Fruit fly (Drosophila melanogaster): ENCODE data around the gene CG34109.

Gene CG34109

dm6 chr2L:10056705-10057104 is 37.2 kb upstream of the CG34109 start, which contains the start of gene Pen (continued):
- no peak for TF ChIP-seq CG34422 (GFP tag; IDR thresholded peaks at IDR 0.05)
- peak; percentile 84 for TF ChIP-seq amos (GFP tag; IDR thresholded peaks at IDR 0.05; ENCODE audit: partially characterized antibody)
- TF ChIP-seq insv (GFP tag; optimal IDR thresholded peaks at IDR 0.05) = no peak
- no peak for TF ChIP-seq Hr51 (GFP tag; optimal IDR thresholded peaks at IDR 0.05)
- TF ChIP-seq unc-4 (GFP tag; IDR thresholded peaks at IDR 0.05; ENCODE audit: partially characterized antibody) = peak; percentile 65; the same call in 1 of the 2 replicates
- TF ChIP-seq CG7928 (GFP tag; optimal IDR thresholded peaks at IDR 0.05) = no peak
- TF ChIP-seq CG10462 (GFP tag; optimal IDR thresholded peaks at IDR 0.05) = no peak
- no peak for TF ChIP-seq CG31388 (GFP tag; optimal IDR thresholded peaks at IDR 0.05)
- no peak for TF ChIP-seq Rx (GFP tag; IDR thresholded peaks at IDR 0.05)
- no peak for TF ChIP-seq dysf (GFP tag; IDR thresholded peaks at IDR 0.05)
- TF ChIP-seq tup (GFP tag; optimal IDR thresholded peaks at IDR 0.05) = no peak
- no peak for TF ChIP-seq CG3726 (GFP tag; IDR thresholded peaks at IDR 0.05)
- TF ChIP-seq Elba2 (GFP tag; optimal IDR thresholded peaks at IDR 0.05) = no peak
- no peak for TF ChIP-seq Optix (GFP tag; IDR thresholded peaks at IDR 0.05)
- peak; percentile 7; the same call in 1 of the 2 replicates for TF ChIP-seq MBD-R2 (GFP tag; IDR thresholded peaks at IDR 0.05)
- no peak for TF ChIP-seq Doc2 (GFP tag; IDR thresholded peaks at IDR 0.05)
- TF ChIP-seq CG12769 (tag; optimal IDR thresholded peaks at IDR 0.05) = no peak
- no peak for TF ChIP-seq CG7271 (tag; optimal IDR thresholded peaks at IDR 0.05)
- TF ChIP-seq CG5953 (GFP tag; IDR thresholded peaks at IDR 0.05) = no peak
- no peak for TF ChIP-seq CG4820 (GFP tag; optimal IDR thresholded peaks at IDR 0.05)
- no peak for TF ChIP-seq Oaz (GFP tag; IDR thresholded peaks at IDR 0.05)
- TF ChIP-seq Vsx1 (GFP tag; optimal IDR thresholded peaks at IDR 0.05) = no peak
- TF ChIP-seq Dp (GFP tag; optimal IDR thresholded peaks at IDR 0.05) = peak; percentile 79
- TF ChIP-seq ara (GFP tag; IDR thresholded peaks at IDR 0.05) = no peak
- no peak for TF ChIP-seq jumu (GFP tag; optimal IDR thresholded peaks at IDR 0.05)
- no peak for TF ChIP-seq CG30431 (GFP tag; optimal IDR thresholded peaks at IDR 0.05)
- no peak for TF ChIP-seq CG18262 (tag; optimal IDR thresholded peaks at IDR 0.05)
- no peak; the same call in 2 of the 3 replicates for TF ChIP-seq hb (GFP tag; IDR thresholded peaks at IDR 0.05; ENCODE audit: partially characterized antibody)
- no peak for TF ChIP-seq Med (GFP tag)
- TF ChIP-seq Trl (optimal IDR thresholded peaks at IDR 0.05) = no peak
- TF ChIP-seq Trl (GFP tag; optimal IDR thresholded peaks at IDR 0.05) = no peak
- no peak for TF ChIP-seq CG8944 (GFP tag; optimal IDR thresholded peaks at IDR 0.05)
- no peak for TF ChIP-seq Ptx1 (GFP tag; IDR thresholded peaks at IDR 0.05)
- no peak for TF ChIP-seq fu2 (GFP tag; optimal IDR thresholded peaks at IDR 0.05)
- no peak for TF ChIP-seq eve (GFP tag; optimal IDR thresholded peaks at IDR 0.05)
- no peak for TF ChIP-seq lab (GFP tag; optimal IDR thresholded peaks at IDR 0.05)
- no peak for TF ChIP-seq corto (GFP tag; optimal IDR thresholded peaks at IDR 0.05)
- TF ChIP-seq CG4617 (GFP tag; optimal IDR thresholded peaks at IDR 0.05; ENCODE audit: borderline replicate concordance) = no peak
- TF ChIP-seq CG14860 (GFP tag; IDR thresholded peaks at IDR 0.05; ENCODE audit: partially characterized antibody) = peak; percentile 31; the same call in 2 of the 3 replicates
- TF ChIP-seq gfzf (GFP tag; optimal IDR thresholded peaks at IDR 0.05) = peak; percentile 45
- TF ChIP-seq tio (GFP tag; optimal IDR thresholded peaks at IDR 0.05) = no peak
- TF ChIP-seq maf-S (GFP tag; optimal IDR thresholded peaks at IDR 0.05) = no peak
- TF ChIP-seq bsh (GFP tag; optimal IDR thresholded peaks at IDR 0.05) = no peak
- no peak for TF ChIP-seq lbe (GFP tag; optimal IDR thresholded peaks at IDR 0.05)
- TF ChIP-seq CG8089 (GFP tag; optimal IDR thresholded peaks at IDR 0.05) = no peak
- no peak for TF ChIP-seq slbo (GFP tag; IDR thresholded peaks at IDR 0.05)
- no peak for TF ChIP-seq jing (GFP tag; optimal IDR thresholded peaks at IDR 0.05)
- no peak for TF ChIP-seq Max (GFP tag; optimal IDR thresholded peaks at IDR 0.05)
- TF ChIP-seq row (GFP tag; IDR thresholded peaks at IDR 0.05) = 0 out of 3 replicates have a peak, but pooled peaks have one; percentile 18
- TF ChIP-seq peb (GFP tag; IDR thresholded peaks at IDR 0.05) = no peak
- TF ChIP-seq CG7963 (GFP tag; IDR thresholded peaks at IDR 0.05; ENCODE audit: partially characterized antibody) = peak; percentile 69
- no peak for TF ChIP-seq grau (tag; optimal IDR thresholded peaks at IDR 0.05)
